Worm (Caenorhabditis elegans) whole organism, early embryonic: Measurements from ENCODE around the gene clec-51.

Source experiments
- B0310.2 ChIP-seq: sonication (generic microtip); optimal IDR thresholded peaks from 2 replicates; lab custom pipeline; 2016; ENCODE audit warnings: mild to moderate bottlenecking, missing genetic modification characterization, missing compliant biosample characterization
- F13C5.2 ChIP-seq: sonication (generic microtip); optimal IDR thresholded peaks from 2 replicates; lab custom pipeline; 2017; ENCODE audit warnings: mild to moderate bottlenecking, missing genetic modification characterization, inconsistent platforms, missing compliant biosample characterization
- aly-1 ChIP-seq: sonication (generic microtip); optimal IDR thresholded peaks from 2 replicates; lab custom pipeline; 2016; ENCODE audit warnings: missing genetic modification characterization, missing compliant biosample characterization
- ama-1 ChIP-seq: fragments of 150-350 bp; optimal IDR thresholded peaks from 2 replicates; lab custom pipeline; 2014
- ceh-13 ChIP-seq: fragments of 200-800 bp; sonication (Bioruptor generic); optimal IDR thresholded peaks from 2 replicates; lab custom pipeline; 2018; ENCODE audit warnings: mild to moderate bottlenecking, missing genetic modification characterization, missing compliant biosample characterization
- ceh-36 ChIP-seq: sonication (generic microtip); optimal IDR thresholded peaks from 2 replicates; lab custom pipeline; 2016; ENCODE audit warnings: missing genetic modification characterization, inconsistent platforms, missing compliant biosample characterization
- ets-7 ChIP-seq: sonication (generic microtip); optimal IDR thresholded peaks from 2 replicates; lab custom pipeline; 2016; ENCODE audit warnings: missing genotype, missing genetic modification characterization, missing compliant biosample characterization
- flt-1 ChIP-seq: fragments of 200-800 bp; sonication (Bioruptor generic); IDR thresholded peaks from 2 replicates; pipeline ENCODE4 v1.3.6; 2022; ENCODE audit warnings: missing genetic modification characterization, missing compliant biosample characterization
- hmbx-1 ChIP-seq: sonication (generic microtip); optimal IDR thresholded peaks from 2 replicates; lab custom pipeline; 2016; ENCODE audit warnings: mild to moderate bottlenecking, missing genetic modification characterization, missing compliant biosample characterization
- hmg-4 ChIP-seq: fragments of 200-800 bp; sonication (Bioruptor generic); optimal IDR thresholded peaks from 2 replicates; lab custom pipeline; 2018; ENCODE audit warnings: mild to moderate bottlenecking, missing genetic modification characterization, missing compliant biosample characterization
- hnd-1 ChIP-seq: sonication (generic microtip); optimal IDR thresholded peaks from 2 replicates; lab custom pipeline; 2016; ENCODE audit warnings: missing genetic modification characterization, missing compliant biosample characterization
- pes-1 ChIP-seq: fragments of 200-800 bp; sonication (Bioruptor generic); IDR thresholded peaks from 2 replicates; pipeline ENCODE4 v1.3.6; 2022; ENCODE audit warnings: missing genetic modification reagents, missing genetic modification characterization, missing compliant biosample characterization
- scrt-1 ChIP-seq: fragments of 200-800 bp; sonication (Bioruptor generic); IDR thresholded peaks from 2 replicates; pipeline ENCODE4 v1.3.6; 2022; ENCODE audit warnings: missing genetic modification characterization, missing compliant biosample characterization
- sea-1 ChIP-seq: fragments of 200-800 bp; sonication (Bioruptor generic); conservative IDR thresholded peaks from 2 replicates; pipeline ENCODE4 v1.3.6; 2022; ENCODE audit warnings: missing genetic modification characterization, missing compliant biosample characterization
- tbx-11 ChIP-seq: fragments of 200-800 bp; sonication (Bioruptor generic); IDR thresholded peaks from 2 replicates; pipeline ENCODE4 v1.3.6; 2022; ENCODE audit warnings: missing genetic modification characterization, missing compliant biosample characterization
- tbx-37 ChIP-seq: fragments of 200-800 bp; sonication (Bioruptor generic); conservative IDR thresholded peaks from 2 replicates; pipeline ENCODE4 v1.3.6; 2022; ENCODE audit warnings: missing genetic modification reagents, missing genetic modification characterization, missing compliant biosample characterization
- tra-4 ChIP-seq: sonication (generic microtip); optimal IDR thresholded peaks from 2 replicates; lab custom pipeline; 2017; ENCODE audit warnings: missing genetic modification characterization, missing compliant biosample characterization

clec-51 gene

DNA sequence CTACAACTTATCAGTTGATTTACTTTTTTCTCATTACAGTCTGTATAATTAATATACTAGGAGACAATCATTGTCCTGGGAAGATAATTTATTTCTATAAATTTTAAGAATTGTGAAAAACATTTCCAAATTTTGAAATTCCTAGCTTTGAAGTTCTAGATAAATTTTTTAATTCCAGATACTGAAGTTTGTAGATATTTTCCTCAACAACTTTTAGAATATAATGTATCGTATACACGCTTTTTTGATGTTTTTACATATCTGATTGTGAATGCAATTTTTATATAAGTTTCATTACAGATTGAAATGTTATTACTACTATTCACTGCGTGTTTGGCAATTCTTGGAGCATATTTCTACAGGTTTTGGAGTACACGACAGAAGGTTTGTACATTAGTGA lies 11.5 kb downstream of the clec-51 start, which contains the start of gene faah-2:
faah-2 (plus strand) TSS at position 301 of the 400 bp plus-strand sequence.
- TF ChIP-seq aly-1 (tag; lab: Kevin White, UChicago) (no peak), scrt-1 (GFP tag; lab: Robert Waterston, UW) (no peak), ama-1 (lab: Kevin White, UChicago) (no peak), pes-1 (no peak), hmbx-1 (no peak), tbx-11 (GFP tag; lab: Robert Waterston, UW) (no peak), tra-4 (tag; lab: Kevin White, UChicago) (no peak), ceh-13 (no peak), sea-1 (GFP tag; lab: Robert Waterston, UW) (no peak), ets-7 (tag; lab: Kevin White, UChicago) (no peak)

DNA sequence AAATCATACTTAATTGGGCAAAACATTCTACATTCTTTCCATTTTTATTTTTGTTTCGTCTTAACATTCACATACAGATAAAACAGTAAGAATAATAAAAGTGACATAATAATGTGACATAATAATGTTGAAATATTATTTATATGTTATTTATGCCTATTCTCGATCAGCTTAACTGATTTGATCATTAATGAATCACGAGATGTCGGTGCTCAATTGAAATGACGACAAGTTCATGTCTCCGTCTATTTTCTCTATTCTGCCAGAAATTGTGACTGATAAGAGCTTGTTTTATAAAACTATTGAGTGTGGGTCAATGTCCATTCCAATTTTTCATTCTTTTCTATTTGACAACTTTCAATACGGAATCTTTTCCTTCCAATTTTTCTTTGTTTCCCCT lies 11.9 kb downstream of the clec-51 start:
- no peak for TF ChIP-seq aly-1 (tag; lab: Kevin White, UChicago)
- no peak for TF ChIP-seq tra-4 (tag; lab: Kevin White, UChicago)
- no peak for TF ChIP-seq hnd-1
- no peak for TF ChIP-seq hmbx-1
- no peak for TF ChIP-seq ets-7 (tag; lab: Kevin White, UChicago)
- TF ChIP-seq pes-1: no peak
- TF ChIP-seq ceh-36: no peak
- no peak for TF ChIP-seq F13C5.2
- no peak for TF ChIP-seq tbx-37 (GFP tag; lab: Robert Waterston, UW)
- TF ChIP-seq ceh-13: no peak
- no peak for TF ChIP-seq scrt-1 (GFP tag; lab: Robert Waterston, UW)
- no peak for TF ChIP-seq hmg-4 (GFP tag; lab: Kevin White, UChicago)
- TF ChIP-seq sea-1 (GFP tag; lab: Robert Waterston, UW): no peak
- no peak for TF ChIP-seq flt-1 (GFP tag; lab: Robert Waterston, UW)
- no peak for TF ChIP-seq B0310.2 (tag; lab: Kevin White, UChicago)
- no peak for TF ChIP-seq tbx-11 (GFP tag; lab: Robert Waterston, UW)
- no peak for TF ChIP-seq ama-1 (lab: Kevin White, UChicago)

- no peak for TF ChIP-seq sea-1 (GFP tag; lab: Robert Waterston, UW)
- no peak for TF ChIP-seq hmbx-1
- no peak for TF ChIP-seq tbx-37 (GFP tag; lab: Robert Waterston, UW)
- no peak for TF ChIP-seq ceh-13
- no peak for TF ChIP-seq tra-4 (tag; lab: Kevin White, UChicago)
- no peak for TF ChIP-seq B0310.2 (tag; lab: Kevin White, UChicago)
- TF ChIP-seq hnd-1: no peak
- no peak for TF ChIP-seq F13C5.2
- TF ChIP-seq tbx-11 (GFP tag; lab: Robert Waterston, UW): no peak
- no peak for TF ChIP-seq hmg-4 (GFP tag; lab: Kevin White, UChicago)
- no peak for TF ChIP-seq pes-1
- no peak for TF ChIP-seq ceh-36
- no peak for TF ChIP-seq flt-1 (GFP tag; lab: Robert Waterston, UW)
- no peak for TF ChIP-seq scrt-1 (GFP tag; lab: Robert Waterston, UW)
Observed at ce11 chrIV:8148494-8148893, 15.1 kb downstream of the clec-51 start, which contains the start of gene pmk-1. Gene pmk-1 (plus strand): TSS chrIV:8148794.

ce11 chrIV:8146283-8146682 lies 17.3 kb downstream of the clec-51 start:
- TF ChIP-seq F13C5.2 (no peak), tbx-37 (GFP tag; lab: Robert Waterston, UW) (no peak), aly-1 (tag; lab: Kevin White, UChicago) (no peak), hmbx-1 (no peak), ama-1 (lab: Kevin White, UChicago) (no peak), sea-1 (GFP tag; lab: Robert Waterston, UW) (no peak), tra-4 (tag; lab: Kevin White, UChicago) (no peak), ceh-13 (no peak), flt-1 (GFP tag; lab: Robert Waterston, UW) (no peak), ceh-36 (no peak), pes-1 (no peak), tbx-11 (GFP tag; lab: Robert Waterston, UW) (no peak)

DNA sequence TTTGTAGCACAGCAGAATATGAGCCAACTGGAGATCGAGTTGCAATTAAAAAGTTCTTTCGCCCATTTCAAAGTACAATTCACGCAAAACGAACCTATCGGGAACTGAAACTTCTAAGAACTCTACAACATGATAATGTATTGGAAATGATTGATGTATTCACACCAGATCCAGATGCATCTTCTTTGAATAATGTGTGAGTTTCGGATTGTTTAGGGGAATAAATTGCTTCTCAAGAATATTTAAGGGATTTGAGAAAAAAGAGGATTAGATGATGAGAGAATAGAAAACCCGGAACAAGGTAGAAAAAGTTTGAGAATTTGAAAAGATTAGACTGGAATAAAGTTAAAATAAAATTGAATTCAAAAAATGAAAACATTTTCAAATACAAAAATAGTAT lies 19.3 kb downstream of the clec-51 start:
- TF ChIP-seq B0310.2 (tag; lab: Kevin White, UChicago) (no peak), ceh-36 (no peak), flt-1 (GFP tag; lab: Robert Waterston, UW) (no peak), tra-4 (tag; lab: Kevin White, UChicago) (no peak), aly-1 (tag; lab: Kevin White, UChicago) (no peak), ceh-13 (no peak), scrt-1 (GFP tag; lab: Robert Waterston, UW) (no peak), sea-1 (GFP tag; lab: Robert Waterston, UW) (no peak), hnd-1 (no peak), ama-1 (lab: Kevin White, UChicago) (no peak), hmg-4 (GFP tag; lab: Kevin White, UChicago) (no peak), F13C5.2 (no peak), tbx-37 (GFP tag; lab: Robert Waterston, UW) (no peak), hmbx-1 (no peak), pes-1 (no peak), tbx-11 (GFP tag; lab: Robert Waterston, UW) (no peak)

DNA sequence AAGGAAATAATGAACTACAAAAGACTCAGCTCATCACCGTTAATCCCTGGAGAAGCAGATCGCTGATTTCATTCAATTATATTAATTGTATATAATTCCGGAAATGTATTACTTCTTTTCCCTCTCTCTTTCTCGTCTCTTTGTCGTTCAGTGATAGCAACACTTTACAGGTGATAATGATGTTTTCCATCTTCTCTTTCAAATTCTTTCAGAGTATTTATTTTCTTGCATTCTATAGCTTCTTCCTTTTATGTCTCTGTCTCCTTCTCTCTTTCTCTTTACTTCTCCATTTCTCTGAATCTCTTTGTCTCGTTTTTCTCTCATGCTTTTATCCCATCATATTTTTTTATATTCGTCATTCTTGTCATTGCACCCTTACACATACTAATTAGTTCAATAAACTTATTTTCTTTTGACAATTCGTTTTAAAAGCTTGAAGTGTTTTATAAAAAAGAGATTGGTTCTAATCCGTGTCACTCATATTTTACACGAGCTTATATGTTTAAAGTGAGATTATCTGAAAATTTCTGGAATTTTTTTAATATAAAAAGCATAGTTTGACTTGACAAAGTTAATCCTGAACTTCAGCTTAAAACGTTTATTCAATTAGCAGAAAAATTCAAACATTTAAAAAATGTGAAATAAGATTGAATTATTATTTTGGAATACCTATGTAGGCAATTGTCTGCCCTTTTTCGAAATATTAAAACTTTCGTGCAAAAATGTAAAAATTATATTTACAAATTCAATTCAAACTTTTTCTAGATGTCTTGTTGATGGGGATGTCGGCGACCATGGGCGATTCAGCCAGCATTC lies 20.7 kb downstream of the clec-51 start, which contains the start of gene pmk-2:
pmk-2 (plus strand) TSS at position 766 of the 816 bp plus-strand sequence.
- TF ChIP-seq ets-7 (tag; lab: Kevin White, UChicago) (no peak), sea-1 (GFP tag; lab: Robert Waterston, UW) (no peak), B0310.2 (tag; lab: Kevin White, UChicago) (no peak), tbx-37 (GFP tag; lab: Robert Waterston, UW) (no peak)

- no peak for TF ChIP-seq hmg-4 (GFP tag; lab: Kevin White, UChicago)
- TF ChIP-seq ceh-36: no peak
- TF ChIP-seq flt-1 (GFP tag; lab: Robert Waterston, UW): no peak
- no peak for TF ChIP-seq tra-4 (tag; lab: Kevin White, UChicago)
- no peak for TF ChIP-seq pes-1
- TF ChIP-seq hmbx-1: no peak
- no peak for TF ChIP-seq aly-1 (tag; lab: Kevin White, UChicago)
- TF ChIP-seq tbx-37 (GFP tag; lab: Robert Waterston, UW): no peak
Observed at ce11 chrIV:8138984-8139383, 24.6 kb downstream of the clec-51 start, which contains the start of gene pmk-3. Gene pmk-3 (plus strand): TSS chrIV:8139219.
